Fruit fly (Drosophila melanogaster): ENCODE data around the gene Svip.

Gene Svip

dm6 chr3L:9367431-9367867 is 8.7 kb downstream of the Svip start (continued):
- TF ChIP-seq CG2116 (GFP tag; optimal IDR thresholded peaks at IDR 0.05), result no peak
- TF ChIP-seq CG6683 (GFP tag; optimal IDR thresholded peaks at IDR 0.05), result no peak
- no peak for TF ChIP-seq C15 (GFP tag; IDR thresholded peaks at IDR 0.05)
- no peak for TF ChIP-seq CG10147 (GFP tag; optimal IDR thresholded peaks at IDR 0.05)
- no peak for TF ChIP-seq insv (GFP tag; optimal IDR thresholded peaks at IDR 0.05)
- no peak for TF ChIP-seq lmd (GFP tag; IDR thresholded peaks at IDR 0.05)
- TF ChIP-seq CG11247 (GFP tag; IDR thresholded peaks at IDR 0.05), result no peak
- TF ChIP-seq YL-1 (GFP tag; optimal IDR thresholded peaks at IDR 0.05), result peak; percentile 31
- no peak for TF ChIP-seq hkb (optimal IDR thresholded peaks at IDR 0.05)
- TF ChIP-seq hkb (GFP tag; IDR thresholded peaks at IDR 0.05), result no peak
- TF ChIP-seq Usf (GFP tag; optimal IDR thresholded peaks at IDR 0.05), result no peak
- no peak for TF ChIP-seq twi (tag; optimal IDR thresholded peaks at IDR 0.05)
- TF ChIP-seq bsh (GFP tag; optimal IDR thresholded peaks at IDR 0.05), result peak in 1 of 2 experiments; percentile 81
- no peak for TF ChIP-seq CG2712 (tag; optimal IDR thresholded peaks at IDR 0.05)
- TF ChIP-seq CG14050 (GFP tag; IDR thresholded peaks at IDR 0.05), result 0 out of 3 replicates have a peak, but pooled peaks have one; percentile 1
- TF ChIP-seq Drgx (GFP tag; IDR thresholded peaks at IDR 0.05), result peak; percentile 51; the same call in 1 of the 2 replicates
- no peak for TF ChIP-seq CG5953 (GFP tag; IDR thresholded peaks at IDR 0.05)
- no peak for TF ChIP-seq CG18599 (GFP tag; optimal IDR thresholded peaks at IDR 0.05)
- peak; percentile 90 for TF ChIP-seq nom (GFP tag; optimal IDR thresholded peaks at IDR 0.05)
- TF ChIP-seq pb (GFP tag; optimal IDR thresholded peaks at IDR 0.05), result no peak
- TF ChIP-seq CG4360 (GFP tag; IDR thresholded peaks at IDR 0.05), result no peak
- no peak for TF ChIP-seq lilli (GFP tag; optimal IDR thresholded peaks at IDR 0.05)

DNA sequence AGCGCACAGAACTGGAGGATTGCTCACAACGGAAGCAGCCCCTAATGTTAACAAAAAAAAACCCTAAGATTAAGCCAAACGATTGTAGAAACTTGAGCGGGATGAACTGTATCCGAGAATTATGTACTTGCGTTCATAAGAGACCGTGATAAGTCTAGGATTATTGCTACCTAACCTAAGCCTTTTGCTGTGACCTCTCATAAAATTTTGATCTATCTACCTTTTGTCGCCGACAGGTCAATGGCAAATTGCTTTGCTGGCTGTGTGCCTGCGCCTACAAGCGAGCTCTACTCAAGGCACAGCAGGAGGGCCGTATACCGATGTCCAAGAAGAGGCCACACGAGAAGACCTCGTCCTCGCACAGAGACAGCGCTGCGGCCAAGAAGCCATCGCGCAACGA is 9.9 kb downstream of the Svip start:
- TF ChIP-seq CG15479 (GFP tag; optimal IDR thresholded peaks at IDR 0.05), result peak; percentile 95
- TF ChIP-seq Sox102F (GFP tag; optimal IDR thresholded peaks at IDR 0.05), result no peak
- TF ChIP-seq zen (tag; optimal IDR thresholded peaks at IDR 0.05), result peak; percentile 51
- peak; percentile 64 for TF ChIP-seq Kr (GFP tag; optimal IDR thresholded peaks at IDR 0.05)
- TF ChIP-seq NfI (GFP tag; optimal IDR thresholded peaks at IDR 0.05), result no peak
- TF ChIP-seq CG5953 (GFP tag; IDR thresholded peaks at IDR 0.05), result 0 out of 2 replicates have a peak, but pooled peaks have one; percentile 14
- TF ChIP-seq tll (GFP tag; optimal IDR thresholded peaks at IDR 0.05), result peak in 1 of 2 experiments; percentile 93
- peak; percentile 76 for TF ChIP-seq cad (GFP tag; optimal IDR thresholded peaks at IDR 0.05)
- TF ChIP-seq CG4360 (GFP tag; IDR thresholded peaks at IDR 0.05), result no peak
- no peak for TF ChIP-seq Atf-2 (GFP tag; optimal IDR thresholded peaks at IDR 0.05)

DNA sequence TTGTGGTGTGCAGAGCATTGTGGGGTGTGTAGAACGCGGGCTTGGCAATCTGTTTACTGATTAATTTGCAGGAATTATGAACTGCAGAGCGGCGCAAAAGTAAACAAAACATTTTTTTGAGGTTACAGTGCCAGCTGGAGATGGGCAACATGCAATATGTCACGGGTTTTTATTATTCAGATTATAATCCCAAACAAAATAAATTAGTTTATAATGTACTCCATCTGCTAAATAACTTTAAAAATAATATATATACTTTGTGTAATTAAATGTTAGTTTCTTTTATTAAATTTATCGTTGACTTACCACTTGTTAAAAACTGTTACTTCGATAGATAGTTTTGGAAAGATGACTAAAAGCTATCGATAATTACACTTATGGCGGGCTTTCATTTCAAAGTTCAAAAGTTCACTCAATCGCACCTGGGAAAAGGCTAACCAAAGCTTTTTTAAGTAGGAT is 12.1 kb downstream of the Svip start, which contains the start of gene Fdx1:
Gene Fdx1, minus strand, starts transcription at position 332 of the 459 bp plus-strand sequence.
- no peak for TF ChIP-seq CG15073 (GFP tag; optimal IDR thresholded peaks at IDR 0.05)
- no peak for TF ChIP-seq CG8359 (GFP tag; optimal IDR thresholded peaks at IDR 0.05; ENCODE audit: borderline replicate concordance)
- no peak for TF ChIP-seq Hmr (GFP tag; optimal IDR thresholded peaks at IDR 0.05)
- peak; percentile 53; the same call in 2 of the 3 replicates for TF ChIP-seq CG16813 (GFP tag; IDR thresholded peaks at IDR 0.05; ENCODE audit: partially characterized antibody)
- TF ChIP-seq CG1792 (GFP tag; optimal IDR thresholded peaks at IDR 0.05), result no peak
- no peak for TF ChIP-seq Atf3 (GFP tag; optimal IDR thresholded peaks at IDR 0.05)
- peak; percentile 48 for TF ChIP-seq lilli (GFP tag; optimal IDR thresholded peaks at IDR 0.05)
- TF ChIP-seq phol (tag; optimal IDR thresholded peaks at IDR 0.05), result peak; percentile 36
- TF ChIP-seq ato (GFP tag; IDR thresholded peaks at IDR 0.05; ENCODE audit: partially characterized antibody), result no peak
- TF ChIP-seq Poxn (GFP tag; IDR thresholded peaks at IDR 0.05), result no peak
- TF ChIP-seq Max (GFP tag; optimal IDR thresholded peaks at IDR 0.05), result no peak
- TF ChIP-seq CG2678 (tag; optimal IDR thresholded peaks at IDR 0.05), result no peak
- TF ChIP-seq CG14860 (GFP tag; IDR thresholded peaks at IDR 0.05; ENCODE audit: partially characterized antibody), result peak; percentile 49; the same call in 2 of the 3 replicates
- TF ChIP-seq C15 (GFP tag; IDR thresholded peaks at IDR 0.05), result no peak
- TF ChIP-seq kah (GFP tag; optimal IDR thresholded peaks at IDR 0.05), result no peak
- TF ChIP-seq cas (GFP tag; IDR thresholded peaks at IDR 0.05), result no peak
- TF ChIP-seq disco-r (GFP tag; optimal IDR thresholded peaks at IDR 0.05), result no peak
- peak; percentile 49 for TF ChIP-seq HmgZ (tag; optimal IDR thresholded peaks at IDR 0.05)
- TF ChIP-seq ind (GFP tag; optimal IDR thresholded peaks at IDR 0.05), result peak; percentile 47
- TF ChIP-seq bab2 (GFP tag; optimal IDR thresholded peaks at IDR 0.05), result no peak
- peak; percentile 56 for TF ChIP-seq Ada2b (GFP tag; IDR thresholded peaks at IDR 0.05)
